Fruit fly (Drosophila melanogaster): ENCODE data around the gene ais.

DNA sequence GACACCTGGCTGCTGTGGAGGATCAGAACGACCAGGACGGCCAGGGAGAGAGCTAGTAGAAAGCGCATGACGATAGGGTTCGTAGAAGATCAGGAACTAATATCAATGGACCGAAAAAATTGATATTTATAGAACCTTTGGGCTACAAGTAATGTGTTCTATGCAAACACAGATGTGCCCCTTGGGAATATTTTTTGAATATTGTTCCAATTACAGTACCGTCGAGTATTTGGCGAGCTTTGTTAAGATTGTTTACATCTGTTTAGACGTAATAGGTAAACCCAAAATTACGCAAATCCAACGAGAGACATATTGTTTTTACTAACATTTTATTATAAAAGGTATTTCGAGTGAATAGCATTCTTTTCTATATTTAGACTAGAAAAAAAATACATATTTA lies 30.6 kb upstream of the ais start, which contains the start of gene CG32189:
- no peak for TF ChIP-seq CG34422 (GFP tag; IDR thresholded peaks at IDR 0.05)
- no peak for TF ChIP-seq Dip2 (GFP tag; IDR thresholded peaks at IDR 0.05)

Data from whole organism, embryonic.